Worm (Caenorhabditis elegans): Measurements from ENCODE around the gene W04D2.4.

- TF ChIP-seq hnd-1 (tag; optimal IDR thresholded peaks at IDR 0.05) (no peak), hmbx-1 (tag; optimal IDR thresholded peaks at IDR 0.05) (no peak), scrt-1 (GFP tag; IDR thresholded peaks at IDR 0.05) (no peak), ama-1 (optimal IDR thresholded peaks at IDR 0.05) (no peak), tbx-37 (GFP tag; conservative IDR thresholded peaks at IDR 0.05) (no peak), ceh-36 (tag; optimal IDR thresholded peaks at IDR 0.05) (no peak), pes-1 (GFP tag; IDR thresholded peaks at IDR 0.05) (no peak), ets-7 (tag; optimal IDR thresholded peaks at IDR 0.05) (no peak), sea-1 (GFP tag; conservative IDR thresholded peaks at IDR 0.05) (no peak)
These were observed 10.6 kb downstream of the W04D2.4 start, which contains the start of gene inx-11 for ce11 chrV:12486934-12487333.

All from whole organism, early embryonic.